Fruit fly (Drosophila melanogaster): ENCODE measurements around the gene CG7139.

CG7139 gene

dm6 chr3L:22072824-22073223 lies 1.2 kb upstream of the CG7139 start:
- TF ChIP-seq EcR (GFP tag; optimal IDR thresholded peaks at IDR 0.05) (no peak), CG8478 (optimal IDR thresholded peaks at IDR 0.05) (no peak), pan (optimal IDR thresholded peaks at IDR 0.05) (no peak), usp (GFP tag; optimal IDR thresholded peaks at IDR 0.05) (no peak), Dll (optimal IDR thresholded peaks at IDR 0.05) (no peak), psq (optimal IDR thresholded peaks at IDR 0.05) (no peak)

- TF ChIP-seq usp (GFP tag; optimal IDR thresholded peaks at IDR 0.05) (no peak), pan (optimal IDR thresholded peaks at IDR 0.05) (no peak), CG8478 (optimal IDR thresholded peaks at IDR 0.05) (no peak), psq (optimal IDR thresholded peaks at IDR 0.05) (no peak), Dll (optimal IDR thresholded peaks at IDR 0.05) (no peak), EcR (GFP tag; optimal IDR thresholded peaks at IDR 0.05) (no peak)
Measured at dm6 chr3L:22070506-22070905, 1.1 kb downstream of the CG7139 start.

- TF ChIP-seq pan (optimal IDR thresholded peaks at IDR 0.05) (no peak), psq (optimal IDR thresholded peaks at IDR 0.05) (no peak), EcR (GFP tag; optimal IDR thresholded peaks at IDR 0.05) (no peak), CG8478 (optimal IDR thresholded peaks at IDR 0.05) (no peak), Dll (optimal IDR thresholded peaks at IDR 0.05) (no peak), usp (GFP tag; optimal IDR thresholded peaks at IDR 0.05) (no peak)
Measured at dm6 chr3L:22065694-22066093, 6.0 kb downstream of the CG7139 start, which contains the start of gene CG14561. Gene CG14561 (plus strand): TSS chr3L:22065907.

- TF ChIP-seq pan (optimal IDR thresholded peaks at IDR 0.05) (no peak), EcR (GFP tag; optimal IDR thresholded peaks at IDR 0.05) (no peak), CG8478 (optimal IDR thresholded peaks at IDR 0.05) (no peak), Dll (optimal IDR thresholded peaks at IDR 0.05) (no peak), usp (GFP tag; optimal IDR thresholded peaks at IDR 0.05) (no peak), psq (optimal IDR thresholded peaks at IDR 0.05) (no peak)
Measured at dm6 chr3L:22063833-22064232, 7.8 kb downstream of the CG7139 start.

- TF ChIP-seq usp (GFP tag; optimal IDR thresholded peaks at IDR 0.05), result no peak
- no peak for TF ChIP-seq psq (optimal IDR thresholded peaks at IDR 0.05)
Measured at dm6 chr3L:22053343-22053742, 18.3 kb downstream of the CG7139 start.

dm6 chr3L:22051152-22051551 lies 20.5 kb downstream of the CG7139 start:
- TF ChIP-seq Dll (optimal IDR thresholded peaks at IDR 0.05) (no peak), EcR (GFP tag; optimal IDR thresholded peaks at IDR 0.05) (no peak)

- TF ChIP-seq usp (GFP tag; optimal IDR thresholded peaks at IDR 0.05) (no peak), Dll (optimal IDR thresholded peaks at IDR 0.05) (no peak), psq (optimal IDR thresholded peaks at IDR 0.05) (no peak), CG8478 (optimal IDR thresholded peaks at IDR 0.05) (no peak), pan (optimal IDR thresholded peaks at IDR 0.05) (no peak), EcR (GFP tag; optimal IDR thresholded peaks at IDR 0.05) (no peak)
Measured at dm6 chr3L:22034717-22035116, 36.9 kb downstream of the CG7139 start, which contains the start of gene Oct-TyrR. Gene Oct-TyrR (plus strand): TSS chr3L:22035003.

- TF ChIP-seq EcR (GFP tag; optimal IDR thresholded peaks at IDR 0.05) (no peak), CG8478 (optimal IDR thresholded peaks at IDR 0.05) (no peak), psq (optimal IDR thresholded peaks at IDR 0.05) (no peak), Dll (optimal IDR thresholded peaks at IDR 0.05) (no peak), pan (optimal IDR thresholded peaks at IDR 0.05) (no peak), usp (GFP tag; optimal IDR thresholded peaks at IDR 0.05) (no peak)
Measured at dm6 chr3L:22029670-22030069, 42.0 kb downstream of the CG7139 start, which contains the start of gene CG43392. Gene CG43392 (minus strand): TSS chr3L:22029770.

- TF ChIP-seq psq (optimal IDR thresholded peaks at IDR 0.05) (no peak), Dll (optimal IDR thresholded peaks at IDR 0.05) (no peak), EcR (GFP tag; optimal IDR thresholded peaks at IDR 0.05) (no peak), usp (GFP tag; optimal IDR thresholded peaks at IDR 0.05) (no peak), CG8478 (optimal IDR thresholded peaks at IDR 0.05) (no peak), pan (optimal IDR thresholded peaks at IDR 0.05) (no peak)
Measured at dm6 chr3L:22028225-22028624, 43.4 kb downstream of the CG7139 start, which contains the start of gene CG7140. Gene CG7140 (minus strand): TSS chr3L:22028325.
